Fruit fly (Drosophila melanogaster) whole organism, prepupa: ENCODE results near the gene Fer1.

ENCODE experiments used
- Blimp-1 ChIP-seq: fragments of 200-800 bp; sonication (Bioruptor generic); optimal IDR thresholded peaks from 3 replicates; lab custom pipeline; 2017; ENCODE audit warnings: missing biosample characterization, missing genetic modification characterization, mild to moderate bottlenecking, moderate library complexity, missing genetic modification reagents
- CG10631 ChIP-seq: fragments of 200-800 bp; sonication (Bioruptor generic); optimal IDR thresholded peaks from 2 replicates; lab custom pipeline; 2016; ENCODE audit warnings: missing biosample characterization, missing genetic modification characterization
- CG11294 ChIP-seq: fragments of 200-800 bp; sonication (Bioruptor generic); IDR thresholded peaks from 2 replicates; pipeline ENCODE4 v1.3.6; 2022; ENCODE audit warnings: missing biosample characterization, missing genetic modification characterization
- CG11762 ChIP-seq: fragments of 200-800 bp; sonication (Bioruptor generic); optimal IDR thresholded peaks from 3 replicates; lab custom pipeline; 2016; ENCODE audit warnings: missing biosample characterization, missing genetic modification characterization; ENCODE audit not compliant: insufficient read depth
- CG15336 ChIP-seq: fragments of 200-800 bp; sonication (Bioruptor generic); IDR thresholded peaks from 2 replicates; pipeline ENCODE4 v1.3.6; 2022; ENCODE audit warnings: missing biosample characterization, missing genetic modification characterization
- CG1621 ChIP-seq: fragments of 200-800 bp; sonication (Bioruptor generic); optimal IDR thresholded peaks from 3 replicates; lab custom pipeline; 2018; ENCODE audit warnings: missing biosample characterization, mild to moderate bottlenecking, missing genetic modification characterization
- CG3032 ChIP-seq: fragments of 200-800 bp; optimal IDR thresholded peaks from 2 replicates; lab custom pipeline; 2019; ENCODE audit warnings: missing biosample characterization, mild to moderate bottlenecking, missing genetic modification characterization, moderate library complexity
- CG31627 ChIP-seq: fragments of 200-800 bp; sonication (Bioruptor generic); optimal IDR thresholded peaks from 3 replicates; lab custom pipeline; 2016; ENCODE audit warnings: missing biosample characterization, missing genetic modification characterization
- CG34406 ChIP-seq: fragments of 200-800 bp; sonication (Bioruptor generic); optimal IDR thresholded peaks from 3 replicates; lab custom pipeline; 2016; ENCODE audit warnings: missing biosample characterization, missing genetic modification characterization
- CG3919 ChIP-seq: fragments of 200-800 bp; sonication (Bioruptor generic); optimal IDR thresholded peaks from 3 replicates; lab custom pipeline; 2016; ENCODE audit warnings: missing biosample characterization, missing genetic modification characterization
- CG4318 ChIP-seq: fragments of 200-800 bp; sonication (Bioruptor generic); optimal IDR thresholded peaks from 3 replicates; lab custom pipeline; 2017; ENCODE audit warnings: missing biosample characterization, mild to moderate bottlenecking, missing genetic modification characterization
- CG6276 ChIP-seq: fragments of 200-800 bp; sonication (Bioruptor generic); optimal IDR thresholded peaks from 2 replicates; lab custom pipeline; 2017; ENCODE audit warnings: missing biosample characterization, mild to moderate bottlenecking, missing genetic modification characterization
- CG6792 ChIP-seq: fragments of 200-800 bp; sonication (Bioruptor generic); optimal IDR thresholded peaks from 3 replicates; lab custom pipeline; 2016; ENCODE audit warnings: missing biosample characterization, missing genetic modification characterization
- CG6808 ChIP-seq: fragments of 200-800 bp; sonication (Bioruptor generic); optimal IDR thresholded peaks from 3 replicates; lab custom pipeline; 2017; ENCODE audit warnings: missing biosample characterization, missing genetic modification characterization, mild to moderate bottlenecking, moderate library complexity, missing genetic modification reagents
- CG6854 ChIP-seq: fragments of 200-800 bp; sonication (Bioruptor generic); optimal IDR thresholded peaks from 2 replicates; lab custom pipeline; 2017; ENCODE audit warnings: missing biosample characterization, mild to moderate bottlenecking, missing genetic modification characterization
- CG8119 ChIP-seq: fragments of 200-800 bp; sonication (Bioruptor generic); IDR thresholded peaks from 3 replicates; pipeline ENCODE4 v1.3.6; 2022; ENCODE audit warnings: missing biosample characterization, missing genetic modification characterization
- CG8319 ChIP-seq: fragments of 200-800 bp; sonication (Bioruptor generic); optimal IDR thresholded peaks from 3 replicates; lab custom pipeline; 2016; ENCODE audit warnings: missing biosample characterization, missing genetic modification characterization
- CG8632 ChIP-seq: fragments of 200-800 bp; sonication (Bioruptor generic); optimal IDR thresholded peaks from 3 replicates; lab custom pipeline; 2016; ENCODE audit warnings: missing biosample characterization, missing genetic modification characterization
- Eip78C ChIP-seq: fragments of 200-800 bp; sonication (Bioruptor generic); peaks from one replicate; lab custom pipeline; 2016; ENCODE audit warnings: missing biosample characterization, missing genetic modification characterization
- Eip93F ChIP-seq: fragments of 200-800 bp; sonication (Bioruptor generic); optimal IDR thresholded peaks from 2 replicates; lab custom pipeline; 2016; ENCODE audit warnings: missing biosample characterization, mild to moderate bottlenecking, missing genetic modification characterization
- Ets96B ChIP-seq: fragments of 200-800 bp; optimal IDR thresholded peaks from 2 replicates; lab custom pipeline; 2019; ENCODE audit warnings: missing biosample characterization, mild to moderate bottlenecking, missing genetic modification characterization, moderate library complexity
- Gug ChIP-seq: fragments of 200-800 bp; sonication (Bioruptor generic); IDR thresholded peaks from 2 replicates; pipeline ENCODE4 v1.3.6; 2022; ENCODE audit warnings: missing biosample characterization, missing genetic modification characterization
- Hr38 ChIP-seq: sonication (Bioruptor generic); optimal IDR thresholded peaks from 2 replicates; lab custom pipeline; 2016; ENCODE audit warnings: missing biosample characterization, missing genetic modification characterization
- Lpt ChIP-seq: fragments of 200-800 bp; sonication (Bioruptor generic); optimal IDR thresholded peaks from 3 replicates; lab custom pipeline; 2016; ENCODE audit warnings: missing biosample characterization, missing genetic modification characterization
- Met ChIP-seq: fragments of 200-800 bp; sonication (Bioruptor generic); optimal IDR thresholded peaks from 3 replicates; lab custom pipeline; 2016; ENCODE audit warnings: missing biosample characterization, missing genetic modification characterization
- OdsH ChIP-seq: fragments of 200-800 bp; sonication (Bioruptor generic); optimal IDR thresholded peaks from 3 replicates; lab custom pipeline; 2016; ENCODE audit warnings: missing biosample characterization, missing genetic modification characterization
- Smox ChIP-seq: fragments of 200-800 bp; sonication (Bioruptor generic); optimal IDR thresholded peaks from 3 replicates; lab custom pipeline; 2016; ENCODE audit warnings: missing biosample characterization, missing genetic modification characterization
- Sox102F ChIP-seq: fragments of 200-800 bp; sonication (Bioruptor generic); optimal IDR thresholded peaks from 2 replicates; lab custom pipeline; 2016; ENCODE audit warnings: missing biosample characterization, mild to moderate bottlenecking, missing genetic modification characterization
- Sox14 ChIP-seq: fragments of 200-800 bp; sonication (Bioruptor generic); optimal IDR thresholded peaks from 3 replicates; lab custom pipeline; 2016; ENCODE audit warnings: missing biosample characterization, missing genetic modification characterization
- achi ChIP-seq: fragments of 200-800 bp; sonication (Bioruptor generic); optimal IDR thresholded peaks from 3 replicates; lab custom pipeline; 2016; ENCODE audit warnings: missing biosample characterization, missing genetic modification characterization
- acj6 ChIP-seq: fragments of 200-800 bp; sonication (Bioruptor generic); optimal IDR thresholded peaks from 3 replicates; lab custom pipeline; 2016; ENCODE audit warnings: missing biosample characterization, missing genetic modification characterization
- dac ChIP-seq: fragments of 200-800 bp; sonication (Bioruptor generic); optimal IDR thresholded peaks from 2 replicates; lab custom pipeline; 2017; ENCODE audit warnings: missing biosample characterization, mild to moderate bottlenecking, missing genetic modification characterization
- eg ChIP-seq: fragments of 200-800 bp; sonication (Bioruptor generic); IDR thresholded peaks from 3 replicates; pipeline ENCODE4 v1.3.6; 2022; ENCODE audit warnings: missing biosample characterization, missing genetic modification characterization
- esn ChIP-seq: fragments of 200-800 bp; sonication (Bioruptor generic); optimal IDR thresholded peaks from 2 replicates; lab custom pipeline; 2016; ENCODE audit warnings: missing biosample characterization, mild to moderate bottlenecking, missing genetic modification characterization, moderate library complexity
- fd59A ChIP-seq: fragments of 200-800 bp; sonication (Bioruptor generic); optimal IDR thresholded peaks from 2 replicates; lab custom pipeline; 2017; ENCODE audit warnings: missing biosample characterization, mild to moderate bottlenecking, missing genetic modification characterization, missing genetic modification reagents
- fkh ChIP-seq: fragments of 200-800 bp; sonication (Bioruptor generic); optimal IDR thresholded peaks from 3 replicates; lab custom pipeline; 2017; ENCODE audit warnings: missing biosample characterization, mild to moderate bottlenecking, missing genetic modification characterization, moderate library complexity
- lz ChIP-seq: fragments of 200-800 bp; sonication (Bioruptor generic); optimal IDR thresholded peaks from 3 replicates; lab custom pipeline; 2016; ENCODE audit warnings: missing biosample characterization, missing genetic modification characterization
- net ChIP-seq: fragments of 200-800 bp; sonication (Bioruptor generic); optimal IDR thresholded peaks from 3 replicates; lab custom pipeline; 2016; ENCODE audit warnings: missing biosample characterization, missing genetic modification characterization
- pdm3 ChIP-seq: fragments of 200-800 bp; sonication (Bioruptor generic); optimal IDR thresholded peaks from 3 replicates; lab custom pipeline; 2016; ENCODE audit warnings: missing biosample characterization, missing genetic modification characterization
- salr ChIP-seq, 2 experiments: fragments of 200-800 bp; sonication (Bioruptor generic); optimal IDR thresholded peaks; 3 replicates each; lab custom pipeline; 2016 to 2018; ENCODE audit warnings: missing biosample characterization in 2 of 2, missing genetic modification characterization in 2 of 2, mild to moderate bottlenecking in 1 of 2
- spab ChIP-seq: fragments of 200-800 bp; sonication (Bioruptor generic); optimal IDR thresholded peaks from 2 replicates; lab custom pipeline; 2017; ENCODE audit warnings: missing biosample characterization, mild to moderate bottlenecking, missing genetic modification characterization, missing genetic modification reagents
- svp ChIP-seq: fragments of 200-800 bp; sonication (Bioruptor generic); peaks from one replicate; lab custom pipeline; 2016; ENCODE audit warnings: missing biosample characterization, missing genetic modification characterization
- topi ChIP-seq: fragments of 200-800 bp; sonication (Bioruptor generic); optimal IDR thresholded peaks from 3 replicates; lab custom pipeline; 2016; ENCODE audit warnings: missing biosample characterization, missing genetic modification characterization
- vri ChIP-seq: fragments of 200-800 bp; sonication (Bioruptor generic); optimal IDR thresholded peaks from 3 replicates; lab custom pipeline; 2016; ENCODE audit warnings: missing biosample characterization, mild to moderate bottlenecking, missing genetic modification characterization

The Fer1 gene

DNA sequence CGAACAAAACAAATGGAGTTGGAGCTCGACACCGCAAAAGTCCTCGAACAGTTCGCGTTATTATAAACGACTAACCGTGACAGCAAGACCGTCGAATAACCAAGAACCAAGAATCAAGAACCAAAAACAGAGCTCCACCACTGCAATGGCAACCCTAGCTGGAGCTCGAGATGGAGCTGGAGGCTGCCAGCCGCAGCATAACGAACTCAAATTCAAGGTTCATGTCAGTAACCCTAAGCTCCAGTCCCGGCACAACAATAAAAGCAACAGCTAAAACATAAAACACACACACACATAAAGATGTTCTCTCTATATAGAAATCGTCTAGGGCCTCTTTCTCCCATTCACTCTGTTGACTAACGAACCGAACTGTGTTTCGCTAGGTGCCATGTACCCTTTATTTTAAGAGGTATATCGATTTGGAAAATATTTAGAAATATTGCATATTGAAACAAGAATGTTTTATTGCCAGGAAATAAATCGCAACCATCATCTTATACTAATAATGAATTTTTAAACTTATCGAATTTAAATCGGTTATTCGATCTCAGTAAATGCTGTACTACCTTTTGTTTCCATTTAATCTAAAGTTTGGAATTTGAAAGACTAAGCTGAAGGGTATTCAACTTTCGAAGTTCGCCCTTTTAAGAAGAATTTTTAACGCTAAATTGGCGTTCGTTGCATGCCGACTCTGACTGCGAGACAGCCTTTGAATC is 35.5 kb downstream of the Fer1 start (continued):
- no peak for TF ChIP-seq CG6854 (GFP tag; lab: Kevin White, UChicago)
- peak; percentile 81 for TF ChIP-seq CG6808 (GFP tag; lab: Kevin White, UChicago)
- TF ChIP-seq fd59A (GFP tag; lab: Kevin White, UChicago), result peak; percentile 83
- TF ChIP-seq CG3919 (GFP tag; lab: Kevin White, UChicago), result peak; percentile 66
- TF ChIP-seq CG6276 (GFP tag; lab: Kevin White, UChicago), result no peak
- TF ChIP-seq Gug (GFP tag; lab: Robert Waterston, UW), result 0 out of 2 replicates have a peak, but pooled peaks have one; percentile 7
- peak; percentile 50 for TF ChIP-seq CG15336
- TF ChIP-seq CG8632 (GFP tag; lab: Kevin White, UChicago), result peak; percentile 21
- peak; percentile 71 for TF ChIP-seq pdm3 (GFP tag; lab: Kevin White, UChicago)
- peak; percentile 77 for TF ChIP-seq CG10631 (GFP tag; lab: Kevin White, UChicago)
- peak; percentile 29 for TF ChIP-seq CG31627 (GFP tag; lab: Kevin White, UChicago)
- no peak for TF ChIP-seq Blimp-1 (GFP tag; lab: Kevin White, UChicago)
- peak; percentile 14 for TF ChIP-seq CG11762 (GFP tag; lab: Kevin White, UChicago)
- TF ChIP-seq Met (GFP tag; lab: Kevin White, UChicago), result peak; percentile 58
- TF ChIP-seq net (GFP tag; lab: Kevin White, UChicago), result peak; percentile 51
- TF ChIP-seq Eip93F (GFP tag; lab: Kevin White, UChicago), result no peak
- TF ChIP-seq eg (GFP tag; lab: Robert Waterston, UW), result no peak
- peak; percentile 71 for TF ChIP-seq spab (GFP tag; lab: Kevin White, UChicago)
- peak; percentile 60 for TF ChIP-seq esn (GFP tag; lab: Kevin White, UChicago)
- peak; percentile 53 for TF ChIP-seq acj6 (GFP tag; lab: Kevin White, UChicago)
- peak; percentile 55 to 71 for TF ChIP-seq salr (GFP tag; optimal IDR thresholded peaks at IDR 0.05; lab: Kevin White, UChicago)
- TF ChIP-seq CG4318 (GFP tag; lab: Kevin White, UChicago), result no peak
- TF ChIP-seq fkh (GFP tag; lab: Kevin White, UChicago), result no peak
- peak; percentile 50; the same call in 1 of the 3 replicates for TF ChIP-seq CG8119
- peak; percentile 46 for TF ChIP-seq topi
- peak; percentile 69 for TF ChIP-seq achi (GFP tag; lab: Kevin White, UChicago)
- TF ChIP-seq CG34406, result peak; percentile 49
- no peak for TF ChIP-seq CG8319 (GFP tag; lab: Kevin White, UChicago)
- peak; percentile 86 for TF ChIP-seq CG3032 (tag; lab: Kevin White, UChicago)
- TF ChIP-seq Hr38 (GFP tag; lab: Kevin White, UChicago), result no peak
- peak; percentile 53 for TF ChIP-seq Lpt (GFP tag; lab: Kevin White, UChicago)
- no peak for TF ChIP-seq svp (GFP tag; lab: Kevin White, UChicago)
- peak; percentile 47 for TF ChIP-seq CG6792 (GFP tag; lab: Kevin White, UChicago)
- peak; percentile 52 for TF ChIP-seq lz (GFP tag; lab: Kevin White, UChicago)
- peak; percentile 85 for TF ChIP-seq Ets96B (tag; lab: Kevin White, UChicago)
- TF ChIP-seq vri (GFP tag; lab: Kevin White, UChicago), result no peak
- TF ChIP-seq, all 60 proteins: peak for 43

dm6 chr3R:7172978-7173377 is 37.0 kb downstream of the Fer1 start:
- TF ChIP-seq fkh (GFP tag; lab: Kevin White, UChicago), result no peak
- TF ChIP-seq Sox14 (GFP tag; lab: Kevin White, UChicago), result no peak
- no peak for TF ChIP-seq CG6808 (GFP tag; lab: Kevin White, UChicago)
- TF ChIP-seq CG8119, result no peak
- TF ChIP-seq salr (GFP tag; optimal IDR thresholded peaks at IDR 0.05; lab: Kevin White, UChicago), result no peak
- TF ChIP-seq Eip78C (GFP tag; lab: Kevin White, UChicago), result peak; percentile 4
- no peak for TF ChIP-seq topi
- no peak for TF ChIP-seq CG4318 (GFP tag; lab: Kevin White, UChicago)
- TF ChIP-seq CG8632 (GFP tag; lab: Kevin White, UChicago), result no peak
- TF ChIP-seq CG15336, result no peak
- TF ChIP-seq esn (GFP tag; lab: Kevin White, UChicago), result no peak
- no peak for TF ChIP-seq OdsH (GFP tag; lab: Kevin White, UChicago)
- TF ChIP-seq pdm3 (GFP tag; lab: Kevin White, UChicago), result no peak
- no peak for TF ChIP-seq dac (GFP tag; lab: Kevin White, UChicago)
- no peak for TF ChIP-seq CG1621
- TF ChIP-seq CG6854 (GFP tag; lab: Kevin White, UChicago), result peak; percentile 9
- no peak for TF ChIP-seq Met (GFP tag; lab: Kevin White, UChicago)
- TF ChIP-seq vri (GFP tag; lab: Kevin White, UChicago), result peak; percentile 82
- no peak for TF ChIP-seq CG34406
- no peak for TF ChIP-seq CG11294
- no peak for TF ChIP-seq CG3919 (GFP tag; lab: Kevin White, UChicago)
- TF ChIP-seq Smox (GFP tag; lab: Kevin White, UChicago), result no peak
- TF ChIP-seq Sox102F (GFP tag; lab: Kevin White, UChicago), result no peak
- no peak for TF ChIP-seq Lpt (GFP tag; lab: Kevin White, UChicago)
